Fruit fly (Drosophila melanogaster) S2 (cell line): ENCODE results near the gene betaTub97EF.

ENCODE experiments used
- CG8478 ChIP-seq: fragments of >200 bp; optimal IDR thresholded peaks from 2 replicates; lab custom pipeline; 2018
- CTCF ChIP-seq, 2 experiments: fragments of >200 bp; optimal IDR thresholded peaks; 2 replicates each; lab custom pipeline; 2018

DNA sequence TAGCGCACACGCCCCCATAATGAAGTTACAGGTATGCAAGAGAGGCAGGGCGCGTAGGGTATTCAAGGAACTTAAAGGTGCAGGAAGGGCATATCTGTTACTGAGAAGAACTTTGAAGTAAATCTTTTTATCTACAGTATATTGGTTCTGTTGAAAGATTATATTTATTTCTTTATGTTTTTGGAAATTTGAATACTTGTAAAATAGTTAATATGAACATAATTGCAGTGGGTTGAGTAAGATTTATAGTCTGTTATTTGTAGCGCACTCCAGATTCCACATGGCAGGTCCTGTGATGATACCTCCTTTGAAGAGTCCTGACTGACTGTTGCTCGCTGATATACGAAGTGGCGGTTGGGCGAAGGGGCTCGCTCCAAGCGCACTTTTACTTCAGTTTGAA lies 15.8 kb upstream of the betaTub97EF start:
- TF ChIP-seq CG8478 (no peak), CTCF (optimal IDR thresholded peaks at IDR 0.05; lab: Kevin White, UChicago) (no peak)
